Worm (Caenorhabditis elegans): Measurements from ENCODE around the gene Y44A6D.6.

Gene Y44A6D.6

ce11 chrV:20853581-20854161 lies 46.5 kb downstream of the Y44A6D.6 start, which contains the start of gene F31D4.5:
Gene F31D4.5 (plus strand): TSS chrV:20854071.
- no peak for TF ChIP-seq nhr-90 (tag; optimal IDR thresholded peaks at IDR 0.05)
- no peak for TF ChIP-seq bed-1 (GFP tag; IDR thresholded peaks at IDR 0.05)
- TF ChIP-seq dpl-1 (GFP tag; optimal IDR thresholded peaks at IDR 0.05), result no peak
- TF ChIP-seq madf-8 (GFP tag; conservative IDR thresholded peaks at IDR 0.05), result no peak
- no peak for TF ChIP-seq madf-10 (tag; optimal IDR thresholded peaks at IDR 0.05)
- no peak for TF ChIP-seq hlh-12 (tag; optimal IDR thresholded peaks at IDR 0.05)
- no peak for TF ChIP-seq zfh-2 (GFP tag; conservative IDR thresholded peaks at IDR 0.05)
- no peak for TF ChIP-seq mxl-1 (tag; optimal IDR thresholded peaks at IDR 0.05)
- no peak for TF ChIP-seq hmg-20 (GFP tag; IDR thresholded peaks at IDR 0.05)

ce11 chrV:20861080-20861479 lies 53.9 kb downstream of the Y44A6D.6 start, which contains the start of gene try-4:
Gene try-4 (minus strand): TSS chrV:20861153.
- no peak for TF ChIP-seq nhr-120 (GFP tag; IDR thresholded peaks at IDR 0.05)
- no peak for TF ChIP-seq ceh-40 (GFP tag; IDR thresholded peaks at IDR 0.05)
- no peak for TF ChIP-seq dox-1 (GFP tag; IDR thresholded peaks at IDR 0.05)
- no peak for TF ChIP-seq let-526 (GFP tag; IDR thresholded peaks at IDR 0.05)
- no peak for TF ChIP-seq hlh-12 (tag; optimal IDR thresholded peaks at IDR 0.05)
- no peak for TF ChIP-seq Y67H2A.10 (GFP tag; conservative IDR thresholded peaks at IDR 0.05)
- no peak for TF ChIP-seq nhr-90 (tag; optimal IDR thresholded peaks at IDR 0.05)
- no peak for TF ChIP-seq F39B2.1 (GFP tag; IDR thresholded peaks at IDR 0.05)
- TF ChIP-seq xnd-1 (tag; optimal IDR thresholded peaks at IDR 0.05), result no peak
- no peak for TF ChIP-seq mel-28 (tag; optimal IDR thresholded peaks at IDR 0.05; ENCODE audit: borderline replicate concordance)
- TF ChIP-seq hsf-1 (GFP tag; IDR thresholded peaks at IDR 0.05), result no peak
- no peak for TF ChIP-seq rpc-1 (optimal IDR thresholded peaks at IDR 0.05)
- no peak for TF ChIP-seq rpc-1 (tag; optimal IDR thresholded peaks at IDR 0.05)
- no peak for TF ChIP-seq Y95B8A.8 (GFP tag; IDR thresholded peaks at IDR 0.05)
- no peak for TF ChIP-seq ceh-27 (GFP tag; optimal IDR thresholded peaks at IDR 0.05)
- TF ChIP-seq die-1 (tag; optimal IDR thresholded peaks at IDR 0.05), result no peak
- no peak for TF ChIP-seq sptf-2 (GFP tag; optimal IDR thresholded peaks at IDR 0.05)

Measured in whole organism, young adult.